Fruit fly (Drosophila melanogaster): ENCODE data around the gene arx.

DNA sequence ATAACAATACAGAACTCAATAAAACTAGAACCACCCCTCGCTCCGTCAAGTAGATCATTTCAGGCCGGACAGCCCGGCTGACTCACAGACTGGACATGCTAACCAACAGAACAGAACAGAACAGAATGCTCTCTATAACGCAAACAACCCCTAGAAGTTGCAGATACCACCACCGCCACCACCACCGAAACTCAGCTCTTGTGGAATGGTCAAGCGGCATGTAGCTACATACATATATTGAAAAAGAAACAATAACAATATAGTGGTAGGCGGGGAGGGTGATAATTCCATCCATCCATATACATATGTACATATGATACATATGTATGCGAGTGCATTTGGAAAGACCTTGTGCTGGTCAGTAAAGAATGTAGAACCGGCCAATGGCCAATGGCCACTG lies 46.9 kb downstream of the arx start:
- TF ChIP-seq ttk (optimal IDR thresholded peaks at IDR 0.05) (no peak), psq (optimal IDR thresholded peaks at IDR 0.05) (no peak), h (optimal IDR thresholded peaks at IDR 0.05) (no peak), Sin3A (optimal IDR thresholded peaks at IDR 0.05) (no peak)
